Fruit fly (Drosophila melanogaster) whole organism, embryonic: Measurements from ENCODE around the gene mRpL46.

Source experiments
- Asciz ChIP-seq: fragments of 200-800 bp; sonication (Bioruptor generic); optimal IDR thresholded peaks from 2 replicates; lab custom pipeline; 2017; ENCODE audit warnings: missing biosample characterization, mild to moderate bottlenecking, missing genetic modification characterization, missing genetic modification reagents
- Blimp-1 ChIP-seq: fragments of 200-800 bp; sonication (Bioruptor generic); optimal IDR thresholded peaks from 3 replicates; lab custom pipeline; 2018; ENCODE audit warnings: missing biosample characterization, missing genetic modification characterization, mild to moderate bottlenecking, moderate library complexity, missing genetic modification reagents
- CG10654 ChIP-seq: fragments of 200-800 bp; sonication (Bioruptor generic); optimal IDR thresholded peaks from 2 replicates; lab custom pipeline; 2016; ENCODE audit warnings: missing biosample characterization, missing genetic modification characterization
- CG12155 ChIP-seq: fragments of 200-800 bp; sonication (Bioruptor generic); optimal IDR thresholded peaks from 3 replicates; lab custom pipeline; 2016; ENCODE audit warnings: missing biosample characterization, missing genetic modification characterization
- CG12942 ChIP-seq: fragments of 200-800 bp; sonication (Bioruptor generic); optimal IDR thresholded peaks from 3 replicates; lab custom pipeline; 2016; ENCODE audit warnings: missing biosample characterization, missing genetic modification characterization
- CG14667 ChIP-seq: fragments of 200-800 bp; sonication (Bioruptor generic); IDR thresholded peaks from 2 replicates; pipeline ENCODE4 v1.3.6; 2022; ENCODE audit warnings: missing biosample characterization, missing genetic modification characterization
- CG15011 ChIP-seq: fragments of 200-800 bp; sonication (Bioruptor generic); optimal IDR thresholded peaks from 3 replicates; lab custom pipeline; 2018; ENCODE audit warnings: missing biosample characterization, mild to moderate bottlenecking, missing genetic modification characterization
- CG15601 ChIP-seq: fragments of 200-800 bp; sonication (Bioruptor generic); optimal IDR thresholded peaks from 3 replicates; lab custom pipeline; 2019; ENCODE audit warnings: missing biosample characterization, mild to moderate bottlenecking, missing genetic modification characterization, moderate library complexity
- CG16779 ChIP-seq: fragments of 200-800 bp; sonication (Bioruptor generic); IDR thresholded peaks from 2 replicates; pipeline ENCODE4 v1.3.6; 2022; ENCODE audit warnings: missing biosample characterization, missing genetic modification characterization
- CG17361 ChIP-seq: fragments of 200-800 bp; sonication (Bioruptor generic); IDR thresholded peaks from 3 replicates; pipeline ENCODE4 v1.3.6; 2022; ENCODE audit warnings: missing biosample characterization, missing genetic modification characterization
- CG17568 ChIP-seq: fragments of 200-800 bp; sonication (Bioruptor generic); optimal IDR thresholded peaks from 2 replicates; lab custom pipeline; 2018; ENCODE audit warnings: missing biosample characterization, mild to moderate bottlenecking, missing genetic modification characterization, moderate library complexity
- CG3163 ChIP-seq: fragments of 200-800 bp; sonication (Bioruptor generic); optimal IDR thresholded peaks from 3 replicates; lab custom pipeline; 2016; ENCODE audit warnings: missing biosample characterization, missing genetic modification characterization
- CG33557 ChIP-seq: fragments of 200-800 bp; sonication (Bioruptor generic); optimal IDR thresholded peaks from 2 replicates; lab custom pipeline; 2019; ENCODE audit warnings: missing biosample characterization, mild to moderate bottlenecking, missing genetic modification characterization, moderate library complexity
- CG34224 ChIP-seq: fragments of 200-800 bp; sonication (Bioruptor generic); IDR thresholded peaks from 3 replicates; pipeline ENCODE4 v1.3.6; 2022; ENCODE audit warnings: missing biosample characterization, missing genetic modification characterization; ENCODE audit not compliant: partially characterized antibody
- CG4707 ChIP-seq: fragments of 200-800 bp; sonication (Bioruptor generic); optimal IDR thresholded peaks from 2 replicates; lab custom pipeline; 2018; ENCODE audit warnings: missing biosample characterization, mild to moderate bottlenecking, missing genetic modification characterization, moderate library complexity
- CG4730 ChIP-seq: fragments of 200-800 bp; sonication (Bioruptor generic); IDR thresholded peaks from 2 replicates; pipeline ENCODE4 v1.3.6; 2022; ENCODE audit warnings: missing biosample characterization, missing genetic modification characterization
- CG6654 ChIP-seq: fragments of 200-800 bp; sonication (Bioruptor generic); optimal IDR thresholded peaks from 2 replicates; lab custom pipeline; 2017; ENCODE audit warnings: missing biosample characterization, mild to moderate bottlenecking, missing genetic modification characterization
- CG7372 ChIP-seq: fragments of 200-800 bp; sonication (Bioruptor generic); IDR thresholded peaks from 2 replicates; pipeline ENCODE4 v1.3.6; 2022; ENCODE audit warnings: missing biosample characterization, missing genetic modification characterization
- CG8281 ChIP-seq: fragments of 200-800 bp; sonication (Bioruptor generic); optimal IDR thresholded peaks from 2 replicates; lab custom pipeline; 2018; ENCODE audit warnings: missing biosample characterization, mild to moderate bottlenecking, missing genetic modification characterization, moderate library complexity
- Deaf1 ChIP-seq: fragments of 200-800 bp; optimal IDR thresholded peaks from 3 replicates; lab custom pipeline; 2019; ENCODE audit warnings: missing biosample characterization, mild to moderate bottlenecking, missing genetic modification characterization, moderate library complexity
- Dip3 ChIP-seq: fragments of 200-800 bp; sonication (Bioruptor generic); optimal IDR thresholded peaks from 3 replicates; lab custom pipeline; 2016; ENCODE audit warnings: missing biosample characterization, missing genetic modification characterization
- ERR ChIP-seq: fragments of 200-800 bp; sonication (Bioruptor generic); optimal IDR thresholded peaks from 2 replicates; lab custom pipeline; 2016; ENCODE audit warnings: missing biosample characterization, missing genetic modification characterization
- Fer2 ChIP-seq: fragments of 200-800 bp; sonication (Bioruptor generic); optimal IDR thresholded peaks from 2 replicates; lab custom pipeline; 2018; ENCODE audit warnings: missing biosample characterization, mild to moderate bottlenecking, missing genetic modification characterization, moderate library complexity
- Gsc ChIP-seq: fragments of 200-800 bp; sonication (Bioruptor generic); IDR thresholded peaks from 2 replicates; pipeline ENCODE4 v1.3.6; 2022; ENCODE audit warnings: missing biosample characterization, missing genetic modification characterization
- HmgZ ChIP-seq: fragments of 200-800 bp; sonication (Bioruptor generic); optimal IDR thresholded peaks from 2 replicates; lab custom pipeline; 2018; ENCODE audit warnings: missing biosample characterization, mild to moderate bottlenecking, missing genetic modification characterization
- NfI ChIP-seq: fragments of 200-800 bp; sonication (Bioruptor generic); optimal IDR thresholded peaks from 3 replicates; lab custom pipeline; 2018; ENCODE audit warnings: missing biosample characterization, mild to moderate bottlenecking, missing genetic modification characterization, moderate library complexity
- Sry-δ ChIP-seq: fragments of 200-800 bp; sonication (Bioruptor generic); optimal IDR thresholded peaks from 2 replicates; lab custom pipeline; 2016; ENCODE audit warnings: missing biosample characterization, missing genetic modification characterization
- abd-A ChIP-seq: fragments of 200-800 bp; sonication (Bioruptor generic); optimal IDR thresholded peaks from 3 replicates; lab custom pipeline; 2019; ENCODE audit warnings: missing biosample characterization, mild to moderate bottlenecking, missing genetic modification characterization, moderate library complexity
- amos ChIP-seq: fragments of 200-800 bp; sonication (Bioruptor generic); IDR thresholded peaks from 2 replicates; pipeline ENCODE4 v1.3.6; 2022; ENCODE audit warnings: missing biosample characterization, missing genetic modification characterization; ENCODE audit not compliant: partially characterized antibody
- ase ChIP-seq: fragments of 200-800 bp; sonication (Bioruptor generic); IDR thresholded peaks from 3 replicates; pipeline ENCODE4 v1.3.6; 2022; ENCODE audit warnings: missing biosample characterization, missing genetic modification characterization
- bbx ChIP-seq: fragments of 200-800 bp; sonication (Bioruptor generic); IDR thresholded peaks from 2 replicates; pipeline ENCODE4 v1.3.6; 2022; ENCODE audit warnings: missing biosample characterization, missing genetic modification characterization; ENCODE audit not compliant: partially characterized antibody
- dati ChIP-seq: fragments of 200-800 bp; sonication (Bioruptor generic); IDR thresholded peaks from 2 replicates; pipeline ENCODE4 v1.3.6; 2022; ENCODE audit warnings: missing biosample characterization, missing genetic modification characterization
- dpn ChIP-seq, 2 experiments: fragments of 200-800 bp; sonication (Bioruptor generic); optimal IDR thresholded peaks; 3 replicates each; lab custom pipeline; 2016; ENCODE audit warnings: missing biosample characterization in 2 of 2, missing genetic modification characterization in 2 of 2
- fd64A ChIP-seq: fragments of 200-800 bp; sonication (Bioruptor generic); optimal IDR thresholded peaks from 3 replicates; lab custom pipeline; 2018; ENCODE audit warnings: missing biosample characterization, mild to moderate bottlenecking, missing genetic modification characterization
- ftz-f1 ChIP-seq: fragments of 200-800 bp; sonication (Bioruptor generic); optimal IDR thresholded peaks from 2 replicates; lab custom pipeline; 2016; ENCODE audit warnings: missing biosample characterization, missing genetic modification characterization
- gfzf ChIP-seq: fragments of 200-800 bp; sonication (Bioruptor generic); optimal IDR thresholded peaks from 2 replicates; lab custom pipeline; 2016; ENCODE audit warnings: missing biosample characterization, mild to moderate bottlenecking, missing genetic modification characterization, moderate library complexity
- grn ChIP-seq: fragments of 200-800 bp; sonication (Bioruptor generic); optimal IDR thresholded peaks from 3 replicates; lab custom pipeline; 2017; ENCODE audit warnings: missing biosample characterization, missing genetic modification characterization
- h ChIP-seq: fragments of >200 bp; optimal IDR thresholded peaks from 2 replicates; lab custom pipeline; 2017
- ham ChIP-seq: fragments of 200-800 bp; sonication (Bioruptor generic); IDR thresholded peaks from 2 replicates; pipeline ENCODE4 v1.3.6; 2022; ENCODE audit warnings: missing biosample characterization, missing genetic modification characterization
- hbn ChIP-seq: fragments of 200-800 bp; sonication (Bioruptor generic); IDR thresholded peaks from 2 replicates; pipeline ENCODE4 v1.3.6; 2022; ENCODE audit warnings: missing biosample characterization, missing genetic modification characterization; ENCODE audit not compliant: partially characterized antibody
- jing ChIP-seq: fragments of 200-800 bp; sonication (Bioruptor generic); optimal IDR thresholded peaks from 2 replicates; lab custom pipeline; 2018; ENCODE audit warnings: missing biosample characterization, mild to moderate bottlenecking, missing genetic modification characterization
- ken ChIP-seq: fragments of 200-800 bp; sonication (Bioruptor generic); IDR thresholded peaks from 3 replicates; pipeline ENCODE4 v1.3.6; 2022; ENCODE audit warnings: missing biosample characterization, missing genetic modification characterization
- knrl ChIP-seq: fragments of 200-800 bp; sonication (Bioruptor generic); IDR thresholded peaks from 3 replicates; pipeline ENCODE4 v1.3.6; 2022; ENCODE audit warnings: missing biosample characterization, missing genetic modification characterization; ENCODE audit not compliant: partially characterized antibody
- luna ChIP-seq: fragments of 200-800 bp; sonication (Bioruptor generic); optimal IDR thresholded peaks from 2 replicates; lab custom pipeline; 2016; ENCODE audit warnings: missing biosample characterization, missing genetic modification characterization
- nerfin-2 ChIP-seq: fragments of 200-800 bp; sonication (Bioruptor generic); IDR thresholded peaks from 2 replicates; pipeline ENCODE4 v1.3.6; 2022; ENCODE audit warnings: missing biosample characterization, missing genetic modification characterization; ENCODE audit not compliant: partially characterized antibody
- nmo ChIP-seq: fragments of 200-800 bp; sonication (Bioruptor generic); optimal IDR thresholded peaks from 2 replicates; lab custom pipeline; 2018; ENCODE audit warnings: missing biosample characterization, mild to moderate bottlenecking, missing genetic modification characterization, moderate library complexity
- oc ChIP-seq: fragments of 200-800 bp; sonication (Bioruptor generic); optimal IDR thresholded peaks from 2 replicates; lab custom pipeline; 2018; ENCODE audit warnings: missing biosample characterization, mild to moderate bottlenecking, missing genetic modification characterization, moderate library complexity
- ro ChIP-seq: fragments of 200-800 bp; sonication (Bioruptor generic); IDR thresholded peaks from 2 replicates; pipeline ENCODE4 v1.3.6; 2022; ENCODE audit warnings: missing biosample characterization, missing genetic modification characterization
- salm ChIP-seq: fragments of 200-800 bp; sonication (Bioruptor generic); optimal IDR thresholded peaks from 2 replicates; lab custom pipeline; 2018; ENCODE audit warnings: missing biosample characterization, mild to moderate bottlenecking, missing genetic modification characterization
- seq ChIP-seq: fragments of 200-800 bp; sonication (Bioruptor generic); IDR thresholded peaks from 2 replicates; pipeline ENCODE4 v1.3.6; 2022; ENCODE audit warnings: missing biosample characterization, missing genetic modification characterization
- sim ChIP-seq: fragments of 200-800 bp; sonication (Bioruptor generic); IDR thresholded peaks from 2 replicates; pipeline ENCODE4 v1.3.6; 2022; ENCODE audit warnings: missing biosample characterization, missing genetic modification characterization
- tin ChIP-seq: fragments of 200-800 bp; sonication (Bioruptor generic); optimal IDR thresholded peaks from 3 replicates; lab custom pipeline; 2016; ENCODE audit warnings: missing biosample characterization, missing genetic modification characterization
- zfh2 ChIP-seq: fragments of 200-800 bp; sonication (Bioruptor generic); optimal IDR thresholded peaks from 2 replicates; lab custom pipeline; 2016; ENCODE audit warnings: missing biosample characterization, missing genetic modification characterization

Gene mRpL46

DNA sequence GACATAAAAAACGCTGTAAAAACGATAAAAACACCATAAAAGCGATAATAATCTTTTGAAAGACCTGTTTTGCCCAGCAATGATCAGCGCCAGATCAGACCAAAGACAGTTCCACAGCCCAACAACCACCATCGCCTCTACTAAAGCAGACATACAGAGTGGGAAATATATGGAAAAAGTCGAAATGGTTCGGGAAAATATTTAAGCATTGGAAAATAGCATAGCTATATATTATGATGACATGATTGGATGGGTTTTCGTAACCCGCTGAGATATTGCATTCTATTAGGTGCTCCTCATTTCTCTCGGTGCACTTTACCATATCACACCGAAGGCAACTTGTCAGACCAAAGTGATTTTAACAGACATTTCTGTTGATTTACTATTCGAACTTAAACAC is 31.4 kb downstream of the mRpL46 start (continued):
- TF ChIP-seq abd-A (tag; lab: Kevin White, UChicago) (peak; percentile 89), hbn (GFP tag; lab: Robert Waterston, UW) (no peak), tin (peak; percentile 88), ftz-f1 (GFP tag; lab: Kevin White, UChicago) (no peak), sim (GFP tag; lab: Robert Waterston, UW) (peak; percentile 79), dpn (GFP tag; optimal IDR thresholded peaks at IDR 0.05; lab: Kevin White, UChicago) (peak; percentile 91 to 93), salm (tag; lab: Kevin White, UChicago) (peak; percentile 82), ase (peak; percentile 86; the same call in 2 of the 3 replicates), CG8281 (tag; lab: Kevin White, UChicago) (peak; percentile 64), dati (GFP tag; lab: Robert Waterston, UW) (peak; percentile 62), CG4730 (peak; percentile 92), grn (GFP tag; lab: Kevin White, UChicago) (peak; percentile 82), seq (GFP tag; lab: Robert Waterston, UW) (peak; percentile 91), Dip3 (GFP tag; lab: Kevin White, UChicago) (peak; percentile 79), CG10654 (GFP tag; lab: Kevin White, UChicago) (peak; percentile 83), knrl (GFP tag; lab: Robert Waterston, UW) (no peak), ro (GFP tag; lab: Robert Waterston, UW) (peak; percentile 57; the same call in 1 of the 2 replicates), nerfin-2 (GFP tag; lab: Robert Waterston, UW) (no peak), CG3163 (GFP tag; lab: Kevin White, UChicago) (peak; percentile 67), h (lab: Kevin White, UChicago) (no peak), CG12942 (GFP tag; lab: Kevin White, UChicago) (peak; percentile 86), CG17568 (no peak), CG17361 (GFP tag; lab: Robert Waterston, UW) (peak; percentile 82), CG15011 (GFP tag; lab: Kevin White, UChicago) (no peak), Asciz (peak; percentile 84), gfzf (GFP tag; lab: Kevin White, UChicago) (peak; percentile 14), Gsc (peak; percentile 78), luna (GFP tag; lab: Kevin White, UChicago) (peak; percentile 41), jing (GFP tag; lab: Kevin White, UChicago) (peak; percentile 73), CG16779 (GFP tag; lab: Robert Waterston, UW) (peak; percentile 88), nmo (GFP tag; lab: Kevin White, UChicago) (peak; percentile 86), CG33557 (GFP tag; lab: Kevin White, UChicago) (peak; percentile 31), CG7372 (peak; percentile 92), CG15601 (peak; percentile 65), HmgZ (tag; lab: Kevin White, UChicago) (peak; percentile 87), CG6654 (GFP tag; lab: Kevin White, UChicago) (peak; percentile 31), ham (peak; percentile 71), Blimp-1 (GFP tag; lab: Kevin White, UChicago) (peak; percentile 83), zfh2 (GFP tag; lab: Kevin White, UChicago) (peak; percentile 77), NfI (peak; percentile 84), CG34224 (GFP tag; lab: Robert Waterston, UW) (no peak)

DNA sequence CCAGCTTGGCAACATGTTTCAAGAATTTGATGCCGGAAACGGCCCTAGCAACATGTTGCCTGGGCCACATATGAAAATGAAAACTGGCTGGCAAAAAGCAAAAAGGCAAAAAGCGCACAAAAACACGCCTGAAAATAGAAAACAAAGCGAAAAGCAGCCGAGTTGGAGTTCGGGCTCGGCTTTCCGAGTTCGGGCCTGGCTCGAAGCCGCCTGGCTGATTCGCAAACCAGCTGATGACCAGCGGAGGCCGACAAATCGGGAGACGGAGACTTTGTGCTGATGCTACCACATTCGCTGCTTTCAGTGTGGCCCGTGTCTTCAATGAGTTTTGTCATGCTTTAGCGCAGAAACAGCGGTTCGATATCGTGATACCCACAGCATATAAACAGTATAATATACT is 33.0 kb downstream of the mRpL46 start, which contains the start of gene GV1:
Gene GV1, plus strand, starts transcription at position 301 of the 400 bp plus-strand sequence.
- TF ChIP-seq oc (tag; lab: Kevin White, UChicago) (no peak), ham (no peak), CG12155 (GFP tag; lab: Kevin White, UChicago) (no peak), amos (GFP tag; lab: Robert Waterston, UW) (no peak), CG4707 (GFP tag; lab: Kevin White, UChicago) (no peak), Sry-δ (GFP tag; lab: Kevin White, UChicago) (no peak), CG14667 (GFP tag; lab: Robert Waterston, UW) (no peak), fd64A (no peak), ERR (GFP tag; lab: Kevin White, UChicago) (no peak), Fer2 (tag; lab: Kevin White, UChicago) (no peak), ken (no peak), Deaf1 (tag; lab: Kevin White, UChicago) (peak; percentile 93), bbx (GFP tag; lab: Robert Waterston, UW) (no peak)
